Worm (Caenorhabditis elegans) whole organism, L4 larva: Measurements from ENCODE around the gene snf-10.

Experiments used
- T26A8.4 ChIP-seq: fragments of 200-800 bp; sonication (Bioruptor generic); IDR thresholded peaks from 2 replicates; pipeline ENCODE4 v1.3.6; 2022; ENCODE audit warnings: missing genetic modification characterization, missing compliant biosample characterization
- fos-1 ChIP-seq: fragments of 150-350 bp; optimal IDR thresholded peaks from 2 replicates; lab custom pipeline; 2014; ENCODE audit warnings: missing biosample characterization, missing genetic modification characterization
- lin-39 ChIP-seq: fragments of 150-350 bp; optimal IDR thresholded peaks from 2 replicates; lab custom pipeline; 2014; ENCODE audit warnings: missing biosample characterization, missing genetic modification reagents, missing genetic modification characterization
- nhr-237 ChIP-seq: sonication (generic microtip); optimal IDR thresholded peaks from 2 replicates; lab custom pipeline; 2017; ENCODE audit warnings: missing biosample characterization, missing genetic modification characterization
- nhr-77 ChIP-seq: fragments of 150-350 bp; optimal IDR thresholded peaks from 2 replicates; lab custom pipeline; 2014; ENCODE audit warnings: missing biosample characterization, missing genetic modification characterization
- unc-39 ChIP-seq: sonication (generic microtip); optimal IDR thresholded peaks from 2 replicates; lab custom pipeline; 2017; ENCODE audit warnings: missing biosample characterization, missing genetic modification characterization

ce11 chrV:10483995-10484394, 43.4 kb upstream of the snf-10 start:
- TF ChIP-seq unc-39 (tag; lab: Kevin White, UChicago) = no peak
- no peak for TF ChIP-seq fos-1 (tag; lab: Kevin White, UChicago)
- TF ChIP-seq nhr-77 (tag; lab: Kevin White, UChicago) = peak; percentile 40
- no peak for TF ChIP-seq lin-39 (tag; lab: Kevin White, UChicago)
- TF ChIP-seq nhr-237 (tag; lab: Kevin White, UChicago) = no peak
- no peak for TF ChIP-seq T26A8.4 (GFP tag; lab: Robert Waterston, UW)
